Worm (Caenorhabditis elegans) whole organism, L4 larva: ENCODE measurements around the gene ZK370.6.

Source experiments
- aha-1 ChIP-seq: fragments of 150-350 bp; peaks from one replicate; lab custom pipeline; 2014; ENCODE audit warnings: missing biosample characterization, missing genetic modification characterization
- attf-4 ChIP-seq: sonication (generic microtip); optimal IDR thresholded peaks from 3 replicates; lab custom pipeline; 2017; ENCODE audit warnings: missing biosample characterization, missing genetic modification characterization
- dpl-1 ChIP-seq: fragments of 150-350 bp; optimal IDR thresholded peaks from 2 replicates; lab custom pipeline; 2014; ENCODE audit warnings: missing biosample characterization, missing genetic modification reagents, missing genetic modification characterization
- madf-5 ChIP-seq, 2 experiments: fragments of 200-800 bp; sonication (Bioruptor generic); IDR thresholded peaks; 2 replicates each; pipeline ENCODE4 v1.3.6; 2022; ENCODE audit warnings: missing compliant biosample characterization in 2 of 2, missing genetic modification characterization in 2 of 2
- mdl-1 ChIP-seq, 2 experiments: fragments of 150-350 bp in 1 of 2; sonication (generic microtip) in 1 of 2; optimal IDR thresholded peaks; 2 replicates each; lab custom pipeline; 2014 to 2017; ENCODE audit warnings: missing biosample characterization in 2 of 2, missing genetic modification characterization in 2 of 2
- nhr-6 ChIP-seq: fragments of 150-350 bp; optimal IDR thresholded peaks from 2 replicates; lab custom pipeline; 2014; ENCODE audit warnings: missing biosample characterization, missing genetic modification characterization
- nhr-77 ChIP-seq: fragments of 150-350 bp; optimal IDR thresholded peaks from 2 replicates; lab custom pipeline; 2014; ENCODE audit warnings: missing biosample characterization, missing genetic modification characterization
- tra-1 ChIP-seq: fragments of 200-800 bp; sonication (Bioruptor generic); IDR thresholded peaks from 2 replicates; pipeline ENCODE4 v1.3.6; 2022; ENCODE audit warnings: missing genetic modification reagents, missing genetic modification characterization, missing compliant biosample characterization
- ztf-7 ChIP-seq: fragments of 150-350 bp; optimal IDR thresholded peaks from 2 replicates; lab custom pipeline; 2014; ENCODE audit warnings: missing biosample characterization, missing genetic modification characterization

ce11 chrIII:8693322-8693721 lies 50.3 kb downstream of the ZK370.6 start, which contains the start of gene B0303.7:
- TF ChIP-seq dpl-1 (GFP tag; lab: Kevin White, UChicago), result no peak
- no peak for TF ChIP-seq madf-5 (GFP tag; IDR thresholded peaks at IDR 0.05; lab: Robert Waterston, UW)
- TF ChIP-seq attf-4 (tag; lab: Kevin White, UChicago), result no peak
- TF ChIP-seq mdl-1 (tag; optimal IDR thresholded peaks at IDR 0.05; lab: Kevin White, UChicago), result no peak
- no peak for TF ChIP-seq tra-1 (GFP tag; lab: Robert Waterston, UW)
- no peak for TF ChIP-seq nhr-6 (tag; lab: Kevin White, UChicago)
- TF ChIP-seq aha-1 (tag; lab: Kevin White, UChicago), result no peak
- TF ChIP-seq nhr-77 (tag; lab: Kevin White, UChicago), result no peak
- TF ChIP-seq ztf-7 (tag; lab: Kevin White, UChicago), result no peak
